Fruit fly (Drosophila melanogaster): Measurements from ENCODE around the gene rdgA.

rdgA gene

DNA sequence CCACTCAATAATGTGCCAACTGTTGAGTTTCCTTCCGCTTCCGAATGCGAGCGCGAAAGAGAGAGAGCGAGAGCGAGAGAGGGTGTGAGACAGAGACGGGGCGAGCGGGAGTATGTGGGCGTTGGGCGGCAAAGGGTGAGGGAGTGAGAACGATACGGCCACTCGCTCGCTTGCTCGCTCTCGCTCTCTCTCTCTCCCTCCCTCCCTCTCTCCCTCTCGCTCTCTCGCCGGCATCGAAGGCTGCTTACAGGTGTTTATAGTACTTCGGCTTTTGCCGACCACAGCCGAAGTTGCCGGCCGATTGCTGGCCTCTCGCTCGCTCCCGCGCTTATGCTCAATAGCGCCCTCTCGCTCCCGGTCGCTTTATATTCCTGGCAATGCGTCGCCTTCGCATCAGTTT lies 17.9 kb downstream of the rdgA start:
- TF ChIP-seq Ravus (GFP tag; IDR thresholded peaks at IDR 0.05), result no peak
- no peak for TF ChIP-seq nerfin-1 (tag; optimal IDR thresholded peaks at IDR 0.05)
- no peak for TF ChIP-seq CG10274 (GFP tag; optimal IDR thresholded peaks at IDR 0.05)
- TF ChIP-seq chn (GFP tag; optimal IDR thresholded peaks at IDR 0.05), result no peak
- no peak for TF ChIP-seq Stat92E (GFP tag; optimal IDR thresholded peaks at IDR 0.05)
- TF ChIP-seq hb (GFP tag; IDR thresholded peaks at IDR 0.05; ENCODE audit: partially characterized antibody), result no peak
- no peak for TF ChIP-seq YL-1 (GFP tag; optimal IDR thresholded peaks at IDR 0.05)
- TF ChIP-seq CG10543 (GFP tag; optimal IDR thresholded peaks at IDR 0.05), result peak; percentile 11
- peak; percentile 14 for TF ChIP-seq NC2α (GFP tag; optimal IDR thresholded peaks at IDR 0.05)
- no peak for TF ChIP-seq HLH4C (GFP tag; IDR thresholded peaks at IDR 0.05; ENCODE audit: partially characterized antibody)
- no peak for TF ChIP-seq Side (GFP tag; optimal IDR thresholded peaks at IDR 0.05)
- no peak for TF ChIP-seq CG14860 (GFP tag; IDR thresholded peaks at IDR 0.05; ENCODE audit: partially characterized antibody)
- no peak for TF ChIP-seq CG7987 (GFP tag; optimal IDR thresholded peaks at IDR 0.05)
- no peak for TF ChIP-seq CG32767 (GFP tag; IDR thresholded peaks at IDR 0.05)
- TF ChIP-seq aop (GFP tag; IDR thresholded peaks at IDR 0.05), result 0 out of 2 replicates have a peak, but pooled peaks have one; percentile 28
- no peak for TF ChIP-seq BEAF-32 (GFP tag; optimal IDR thresholded peaks at IDR 0.05)
- no peak for TF ChIP-seq MTF-1 (GFP tag; optimal IDR thresholded peaks at IDR 0.05; ENCODE audit: borderline replicate concordance)
- TF ChIP-seq gt (GFP tag; IDR thresholded peaks at IDR 0.05), result no peak
- TF ChIP-seq bcd (GFP tag; optimal IDR thresholded peaks at IDR 0.05), result no peak
- TF ChIP-seq peb (GFP tag; IDR thresholded peaks at IDR 0.05), result no peak
- TF ChIP-seq Adf1 (GFP tag; IDR thresholded peaks at IDR 0.05), result 0 out of 2 replicates have a peak, but pooled peaks have one; percentile 27
- TF ChIP-seq CG2712 (tag; optimal IDR thresholded peaks at IDR 0.05), result no peak
- 0 out of 2 replicates have a peak, but pooled peaks have one; percentile 13 for TF ChIP-seq sob (GFP tag; IDR thresholded peaks at IDR 0.05)
- no peak for TF ChIP-seq CG1602 (GFP tag; optimal IDR thresholded peaks at IDR 0.05)
- no peak for TF ChIP-seq CG4282 (GFP tag; optimal IDR thresholded peaks at IDR 0.05)
- TF ChIP-seq CG3726 (GFP tag; IDR thresholded peaks at IDR 0.05), result no peak
- TF ChIP-seq CG10979 (tag; optimal IDR thresholded peaks at IDR 0.05), result no peak
- TF ChIP-seq CG4707 (GFP tag; optimal IDR thresholded peaks at IDR 0.05), result no peak
- TF ChIP-seq slou (GFP tag; optimal IDR thresholded peaks at IDR 0.05), result no peak
- no peak for TF ChIP-seq Sox102F (GFP tag; optimal IDR thresholded peaks at IDR 0.05)
- TF ChIP-seq CG30403 (GFP tag; optimal IDR thresholded peaks at IDR 0.05), result no peak
- peak; percentile 24 for TF ChIP-seq CG13894 (tag; optimal IDR thresholded peaks at IDR 0.05)
- TF ChIP-seq CG1792 (GFP tag; optimal IDR thresholded peaks at IDR 0.05), result no peak
- TF ChIP-seq chif (GFP tag; optimal IDR thresholded peaks at IDR 0.05), result no peak
- no peak for TF ChIP-seq CG9727 (GFP tag; optimal IDR thresholded peaks at IDR 0.05)
- TF ChIP-seq Jarid2 (GFP tag; optimal IDR thresholded peaks at IDR 0.05), result peak; percentile 13
- TF ChIP-seq CG31224 (GFP tag; IDR thresholded peaks at IDR 0.05), result no peak
- 0 out of 3 replicates have a peak, but pooled peaks have one; percentile 17 for TF ChIP-seq CG34224 (GFP tag; IDR thresholded peaks at IDR 0.05; ENCODE audit: partially characterized antibody)
- TF ChIP-seq shn (GFP tag; optimal IDR thresholded peaks at IDR 0.05), result no peak
- no peak for TF ChIP-seq trem (tag; optimal IDR thresholded peaks at IDR 0.05)
- no peak for TF ChIP-seq gfzf (GFP tag; optimal IDR thresholded peaks at IDR 0.05)
- no peak for TF ChIP-seq unc-4 (GFP tag; IDR thresholded peaks at IDR 0.05; ENCODE audit: partially characterized antibody)
- TF ChIP-seq CG12942 (GFP tag; optimal IDR thresholded peaks at IDR 0.05), result no peak
- TF ChIP-seq lov (optimal IDR thresholded peaks at IDR 0.05), result no peak
- TF ChIP-seq lov (GFP tag; IDR thresholded peaks at IDR 0.05), result no peak
- no peak for TF ChIP-seq mld (GFP tag; IDR thresholded peaks at IDR 0.05; ENCODE audit: partially characterized antibody)
- no peak for TF ChIP-seq vvl (GFP tag; IDR thresholded peaks at IDR 0.05)
- no peak for TF ChIP-seq jumu (GFP tag; optimal IDR thresholded peaks at IDR 0.05)
- no peak for TF ChIP-seq fd64A (GFP tag; optimal IDR thresholded peaks at IDR 0.05)
- no peak for TF ChIP-seq CG3995 (GFP tag; optimal IDR thresholded peaks at IDR 0.05)
- TF ChIP-seq zen (tag; optimal IDR thresholded peaks at IDR 0.05), result no peak

All from whole organism, embryonic.